Fruit fly (Drosophila melanogaster): ENCODE data around the gene CG32655.

Gene CG32655

DNA sequence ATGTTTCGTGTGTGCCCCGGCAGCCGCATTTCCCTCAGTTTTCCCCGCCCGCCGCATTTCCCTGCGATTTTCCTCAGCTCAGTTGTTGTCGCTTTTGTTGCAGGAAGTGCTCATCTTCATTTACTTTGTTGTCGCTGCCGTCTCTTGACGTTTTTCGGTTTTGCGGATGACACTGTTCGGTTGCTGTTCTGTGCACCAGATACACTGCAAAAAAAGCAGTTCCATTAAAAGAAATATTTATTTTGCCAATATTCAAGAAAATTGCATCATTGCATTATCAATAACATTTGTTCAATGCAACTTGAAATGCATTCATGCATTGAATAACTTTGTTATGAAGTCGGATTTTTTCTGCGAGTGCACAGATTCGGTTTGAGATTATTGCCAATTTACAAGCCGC is 18.1 kb downstream of the CG32655 start (continued):
- TF ChIP-seq otp (GFP tag; IDR thresholded peaks at IDR 0.05) (peak; percentile 43; the same call in 2 of the 3 replicates), CG2889 (GFP tag; IDR thresholded peaks at IDR 0.05) (no peak), sd (tag; optimal IDR thresholded peaks at IDR 0.05) (no peak), org-1 (GFP tag; optimal IDR thresholded peaks at IDR 0.05) (no peak), cg (GFP tag; optimal IDR thresholded peaks at IDR 0.05) (no peak), CG12219 (GFP tag; optimal IDR thresholded peaks at IDR 0.05) (peak; percentile 15), Rx (GFP tag; IDR thresholded peaks at IDR 0.05) (0 out of 2 replicates have a peak, but pooled peaks have one; percentile 10), crol (GFP tag; IDR thresholded peaks at IDR 0.05) (peak; percentile 60), ERR (GFP tag; optimal IDR thresholded peaks at IDR 0.05) (no peak), bigmax (GFP tag; optimal IDR thresholded peaks at IDR 0.05) (no peak), CG2116 (GFP tag; optimal IDR thresholded peaks at IDR 0.05) (peak; percentile 8), ac (GFP tag; optimal IDR thresholded peaks at IDR 0.05) (peak; percentile 40), wdn (GFP tag; IDR thresholded peaks at IDR 0.05) (no peak), Sin3A (optimal IDR thresholded peaks at IDR 0.05) (no peak), fru (optimal IDR thresholded peaks at IDR 0.05) (no peak), CG11398 (GFP tag; optimal IDR thresholded peaks at IDR 0.05) (peak; percentile 28), HLH4C (GFP tag; IDR thresholded peaks at IDR 0.05; ENCODE audit: partially characterized antibody) (no peak), CG17328 (GFP tag; IDR thresholded peaks at IDR 0.05) (peak; percentile 74), so (GFP tag; IDR thresholded peaks at IDR 0.05) (peak; percentile 46; the same call in 1 of the 3 replicates), ara (GFP tag; IDR thresholded peaks at IDR 0.05) (peak; percentile 61), p53 (GFP tag; optimal IDR thresholded peaks at IDR 0.05) (no peak), hkb (optimal IDR thresholded peaks at IDR 0.05) (no peak), hkb (GFP tag; IDR thresholded peaks at IDR 0.05) (no peak), CG18619 (GFP tag; optimal IDR thresholded peaks at IDR 0.05) (no peak), CG4328 (GFP tag; optimal IDR thresholded peaks at IDR 0.05) (no peak), CG18764 (GFP tag; optimal IDR thresholded peaks at IDR 0.05) (peak; percentile 15), Oli (tag; optimal IDR thresholded peaks at IDR 0.05) (peak; percentile 59), Abd-B (GFP tag; optimal IDR thresholded peaks at IDR 0.05) (peak; percentile 27), tup (GFP tag; optimal IDR thresholded peaks at IDR 0.05) (no peak), CG4730 (GFP tag; IDR thresholded peaks at IDR 0.05) (no peak), CG6854 (GFP tag; optimal IDR thresholded peaks at IDR 0.05) (no peak), CG14667 (GFP tag; IDR thresholded peaks at IDR 0.05) (peak; percentile 48; the same call in 1 of the 2 replicates), btn (GFP tag; optimal IDR thresholded peaks at IDR 0.05) (peak; percentile 30), ham (GFP tag; IDR thresholded peaks at IDR 0.05) (no peak), CG10979 (tag; optimal IDR thresholded peaks at IDR 0.05) (peak; percentile 74), CG8290 (GFP tag; optimal IDR thresholded peaks at IDR 0.05) (no peak), CG8290 (tag; optimal IDR thresholded peaks at IDR 0.05) (peak in 1 of 2 experiments; percentile 34), CG31224 (GFP tag; IDR thresholded peaks at IDR 0.05) (no peak), CG8281 (tag; optimal IDR thresholded peaks at IDR 0.05) (no peak), Ssrp (tag; optimal IDR thresholded peaks at IDR 0.05) (peak; percentile 27), C15 (GFP tag; IDR thresholded peaks at IDR 0.05) (no peak), hb (GFP tag; IDR thresholded peaks at IDR 0.05; ENCODE audit: partially characterized antibody) (no peak), pros (GFP tag; optimal IDR thresholded peaks at IDR 0.05) (no peak), Dip3 (GFP tag; optimal IDR thresholded peaks at IDR 0.05) (no peak), pho (GFP tag; optimal IDR thresholded peaks at IDR 0.05) (no peak), Poxn (GFP tag; IDR thresholded peaks at IDR 0.05) (no peak), NFAT (GFP tag; IDR thresholded peaks at IDR 0.05) (no peak), dysf (GFP tag; IDR thresholded peaks at IDR 0.05) (0 out of 3 replicates have a peak, but pooled peaks have one; percentile 38), B-H1 (GFP tag; IDR thresholded peaks at IDR 0.05) (0 out of 3 replicates have a peak, but pooled peaks have one; percentile 25), CG2875 (GFP tag; optimal IDR thresholded peaks at IDR 0.05) (peak; percentile 38), br (optimal IDR thresholded peaks at IDR 0.05) (no peak), tap (tag; optimal IDR thresholded peaks at IDR 0.05) (no peak), ken (GFP tag; IDR thresholded peaks at IDR 0.05) (peak; percentile 40; the same call in 1 of the 3 replicates), emc (GFP tag; optimal IDR thresholded peaks at IDR 0.05) (peak; percentile 1)

All from whole organism, embryonic.